Fruit fly (Drosophila melanogaster): ENCODE data around the gene Nup205.

Gene Nup205

DNA sequence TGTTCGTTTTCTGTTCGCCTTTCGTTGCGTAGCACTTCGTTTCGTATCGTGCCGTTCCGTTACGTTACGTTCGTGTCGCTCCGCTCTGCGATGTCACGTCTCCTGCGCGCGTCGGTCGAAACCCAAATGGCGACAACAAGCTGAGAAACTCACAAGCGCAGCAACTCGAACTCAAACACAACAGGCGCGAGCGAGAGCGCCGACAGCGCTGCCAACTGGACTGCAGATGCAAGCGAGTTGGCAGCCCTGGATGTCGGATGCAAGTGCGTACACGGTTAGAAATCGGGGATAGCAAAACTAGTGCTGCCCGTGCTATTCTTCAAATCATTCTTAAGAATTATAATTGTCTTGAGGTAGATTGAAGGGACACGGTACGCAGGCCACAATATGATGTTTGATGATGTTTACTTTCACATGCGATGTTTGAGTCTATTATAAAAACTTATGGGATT, 3.6 kb upstream of the Nup205 start (continued):
- no peak for TF ChIP-seq TFAM (GFP tag; optimal IDR thresholded peaks at IDR 0.05)
- no peak for TF ChIP-seq Hmx (GFP tag; optimal IDR thresholded peaks at IDR 0.05)
- peak; percentile 48 for TF ChIP-seq ssp (GFP tag; IDR thresholded peaks at IDR 0.05)
- TF ChIP-seq ara (GFP tag; IDR thresholded peaks at IDR 0.05) = peak; percentile 25; the same call in 1 of the 2 replicates
- TF ChIP-seq CG14965 (GFP tag; optimal IDR thresholded peaks at IDR 0.05; ENCODE audit: borderline replicate concordance) = no peak
- TF ChIP-seq ttk (GFP tag; IDR thresholded peaks at IDR 0.05) = peak; percentile 66
- peak; percentile 57 for TF ChIP-seq CG12219 (GFP tag; optimal IDR thresholded peaks at IDR 0.05)
- TF ChIP-seq Dfd (GFP tag; optimal IDR thresholded peaks at IDR 0.05) = no peak
- TF ChIP-seq CG31441 (GFP tag; IDR thresholded peaks at IDR 0.05) = peak; percentile 44
- TF ChIP-seq inv (GFP tag; IDR thresholded peaks at IDR 0.05; ENCODE audit: partially characterized antibody) = peak; percentile 30; the same call in 1 of the 2 replicates
- TF ChIP-seq CG8388 (GFP tag; optimal IDR thresholded peaks at IDR 0.05) = peak; percentile 55
- TF ChIP-seq CG8359 (GFP tag; optimal IDR thresholded peaks at IDR 0.05; ENCODE audit: borderline replicate concordance) = peak; percentile 42
- TF ChIP-seq wek (GFP tag; optimal IDR thresholded peaks at IDR 0.05) = peak; percentile 29
- TF ChIP-seq Jarid2 (GFP tag; optimal IDR thresholded peaks at IDR 0.05) = peak; percentile 93
- peak; percentile 95 for TF ChIP-seq Deaf1 (tag; optimal IDR thresholded peaks at IDR 0.05)
- peak; percentile 39; the same call in 1 of the 2 replicates for TF ChIP-seq danr (GFP tag; IDR thresholded peaks at IDR 0.05)
- TF ChIP-seq CG6654 (GFP tag; optimal IDR thresholded peaks at IDR 0.05) = peak; percentile 4
- TF ChIP-seq CG9215 (GFP tag; IDR thresholded peaks at IDR 0.05) = peak; percentile 33; the same call in 1 of the 2 replicates
- peak; percentile 69 for TF ChIP-seq esg (GFP tag; conservative IDR thresholded peaks at IDR 0.05)
- peak; percentile 75 for TF ChIP-seq pnt (GFP tag; optimal IDR thresholded peaks at IDR 0.05)
- TF ChIP-seq pfk (GFP tag; optimal IDR thresholded peaks at IDR 0.05) = peak; percentile 19
- TF ChIP-seq CG31224 (GFP tag; IDR thresholded peaks at IDR 0.05) = no peak
- TF ChIP-seq CG10979 (tag; optimal IDR thresholded peaks at IDR 0.05) = peak; percentile 62
- TF ChIP-seq sc (optimal IDR thresholded peaks at IDR 0.05) = no peak
- peak; percentile 37 for TF ChIP-seq sc (GFP tag; optimal IDR thresholded peaks at IDR 0.05)
- peak; percentile 20 for TF ChIP-seq fd64A (GFP tag; optimal IDR thresholded peaks at IDR 0.05)
- TF ChIP-seq CG6272 (GFP tag; IDR thresholded peaks at IDR 0.05) = peak; percentile 52
- peak; percentile 36 for TF ChIP-seq nerfin-1 (tag; optimal IDR thresholded peaks at IDR 0.05)
- peak; percentile 76 for TF ChIP-seq CG12659 (GFP tag; optimal IDR thresholded peaks at IDR 0.05)
- peak; percentile 65 for TF ChIP-seq CG7357 (GFP tag; IDR thresholded peaks at IDR 0.05)
- TF ChIP-seq MBD-R2 (GFP tag; IDR thresholded peaks at IDR 0.05) = peak; percentile 61
- TF ChIP-seq Taf1 (GFP tag; IDR thresholded peaks at IDR 0.05) = no peak
- peak; percentile 61 for TF ChIP-seq zen (tag; optimal IDR thresholded peaks at IDR 0.05)
- peak; percentile 7 for TF ChIP-seq run (tag; optimal IDR thresholded peaks at IDR 0.05)
- TF ChIP-seq Hey (tag; optimal IDR thresholded peaks at IDR 0.05) = peak; percentile 31
- TF ChIP-seq CG1832 (GFP tag; optimal IDR thresholded peaks at IDR 0.05) = peak; percentile 48
- TF ChIP-seq CG18011 (GFP tag; optimal IDR thresholded peaks at IDR 0.05) = peak; percentile 37
- peak; percentile 59 for TF ChIP-seq Atf-2 (GFP tag; optimal IDR thresholded peaks at IDR 0.05)
- no peak for TF ChIP-seq GATAe (GFP tag; conservative IDR thresholded peaks at IDR 0.05)
- TF ChIP-seq wor (GFP tag; IDR thresholded peaks at IDR 0.05) = peak; percentile 60; the same call in 1 of the 2 replicates
- TF ChIP-seq Dip3 (GFP tag; optimal IDR thresholded peaks at IDR 0.05) = peak; percentile 60
- TF ChIP-seq CG33213 (GFP tag; optimal IDR thresholded peaks at IDR 0.05) = peak; percentile 76
- peak; percentile 78 for TF ChIP-seq az2 (GFP tag; optimal IDR thresholded peaks at IDR 0.05)
- no peak for TF ChIP-seq jing (GFP tag; optimal IDR thresholded peaks at IDR 0.05)
- peak; percentile 8 for TF ChIP-seq sug (tag; optimal IDR thresholded peaks at IDR 0.05)
- peak; percentile 71 for TF ChIP-seq CG13775 (GFP tag; optimal IDR thresholded peaks at IDR 0.05)
- TF ChIP-seq Abd-B (GFP tag; optimal IDR thresholded peaks at IDR 0.05) = peak; percentile 4
- TF ChIP-seq CG18476 (GFP tag; optimal IDR thresholded peaks at IDR 0.05) = peak; percentile 64
- 0 out of 2 replicates have a peak, but pooled peaks have one; percentile 58 for TF ChIP-seq peb (GFP tag; IDR thresholded peaks at IDR 0.05)
- peak; percentile 65 for TF ChIP-seq Hmr (GFP tag; optimal IDR thresholded peaks at IDR 0.05)

Measured in whole organism, embryonic.